Worm (Caenorhabditis elegans) whole organism, midembryonic: ENCODE measurements around the gene glt-6.

Experiments
- T22C8.4 ChIP-seq: fragments of 200-800 bp; sonication (Bioruptor generic); IDR thresholded peaks from 2 replicates; pipeline ENCODE4 v1.3.6; 2022; ENCODE audit warnings: missing genetic modification characterization, missing compliant biosample characterization
- cog-1 ChIP-seq: sonication (generic microtip); optimal IDR thresholded peaks from 2 replicates; lab custom pipeline; 2016; ENCODE audit warnings: missing genetic modification characterization, missing compliant biosample characterization
- flt-1 ChIP-seq: fragments of 200-800 bp; sonication (Bioruptor generic); IDR thresholded peaks from 2 replicates; pipeline ENCODE4 v1.3.6; 2022; ENCODE audit warnings: missing genetic modification characterization, missing compliant biosample characterization
- klf-2 ChIP-seq: fragments of 200-800 bp; sonication (Bioruptor generic); conservative IDR thresholded peaks from 2 replicates; pipeline ENCODE4 v1.3.6; 2022; ENCODE audit warnings: missing genetic modification reagents, missing genetic modification characterization, missing compliant biosample characterization
- med-1 ChIP-seq: sonication (generic microtip); optimal IDR thresholded peaks from 2 replicates; lab custom pipeline; 2017; ENCODE audit warnings: missing genetic modification characterization, mild to moderate bottlenecking, missing compliant biosample characterization, antibody characterized with exemption, missing genetic modification reagents; ENCODE audit not compliant: insufficient read depth
- ref-1 ChIP-seq: fragments of 200-800 bp; sonication (Bioruptor generic); conservative IDR thresholded peaks from 2 replicates; pipeline ENCODE4 v1.3.6; 2022; ENCODE audit warnings: missing genetic modification reagents, missing genetic modification characterization, missing compliant biosample characterization
- tab-1 ChIP-seq: fragments of 200-800 bp; sonication (Bioruptor generic); IDR thresholded peaks from 2 replicates; pipeline ENCODE4 v1.3.6; 2022; ENCODE audit warnings: missing genetic modification characterization, missing compliant biosample characterization
- ztf-23 ChIP-seq: fragments of 200-800 bp; sonication (Bioruptor generic); IDR thresholded peaks from 2 replicates; pipeline ENCODE4 v1.3.6; 2022; ENCODE audit warnings: missing genetic modification reagents, missing genetic modification characterization, missing compliant biosample characterization
- ztf-29 ChIP-seq: fragments of 200-800 bp; sonication (Bioruptor generic); IDR thresholded peaks from 2 replicates; pipeline ENCODE4 v1.3.6; 2022; ENCODE audit warnings: missing genetic modification reagents, missing genetic modification characterization, missing compliant biosample characterization

glt-6 gene

ce11 chrIV:7503322-7503721 lies at the start of gene glt-6:
TSS of gene glt-6 (plus strand) at chrIV:7503622.
- TF ChIP-seq flt-1 (GFP tag; lab: Robert Waterston, UW) (no peak), ref-1 (GFP tag; lab: Robert Waterston, UW) (no peak), cog-1 (tag; lab: Kevin White, UChicago) (no peak), klf-2 (GFP tag; lab: Robert Waterston, UW) (no peak), tab-1 (GFP tag; lab: Robert Waterston, UW) (no peak), ztf-29 (GFP tag; lab: Robert Waterston, UW) (no peak), T22C8.4 (GFP tag; lab: Robert Waterston, UW) (no peak), ztf-23 (no peak), med-1 (GFP tag; lab: Kevin White, UChicago) (no peak)

- TF ChIP-seq ztf-29 (GFP tag; lab: Robert Waterston, UW): no peak
- no peak for TF ChIP-seq ref-1 (GFP tag; lab: Robert Waterston, UW)
- no peak for TF ChIP-seq T22C8.4 (GFP tag; lab: Robert Waterston, UW)
- TF ChIP-seq tab-1 (GFP tag; lab: Robert Waterston, UW): no peak
- no peak for TF ChIP-seq cog-1 (tag; lab: Kevin White, UChicago)
- TF ChIP-seq med-1 (GFP tag; lab: Kevin White, UChicago): no peak
- TF ChIP-seq klf-2 (GFP tag; lab: Robert Waterston, UW): no peak
- no peak for TF ChIP-seq ztf-23
- no peak for TF ChIP-seq flt-1 (GFP tag; lab: Robert Waterston, UW)
These were observed 49.7 kb upstream of the glt-6 start for ce11 chrIV:7453661-7454159.

DNA sequence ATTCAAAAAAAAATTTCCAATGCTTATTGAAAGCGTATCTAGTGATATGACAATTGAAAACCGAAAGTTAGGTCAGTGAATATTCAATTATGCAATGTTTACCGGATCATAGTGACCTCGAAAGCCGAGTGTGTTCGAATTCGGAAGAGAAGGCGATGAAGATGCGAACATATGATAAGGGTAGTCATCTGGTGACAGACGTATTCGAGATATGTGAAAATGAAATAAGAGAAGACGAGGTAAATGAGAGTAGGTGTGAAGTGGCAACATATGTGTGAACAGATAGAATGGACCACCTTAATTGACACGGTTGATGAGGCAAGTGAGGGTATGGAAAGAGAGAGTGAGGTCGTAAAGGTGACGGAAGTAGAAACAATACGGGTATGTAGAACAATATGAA lies 48.5 kb upstream of the glt-6 start:
- TF ChIP-seq flt-1 (GFP tag; lab: Robert Waterston, UW): no peak
- peak; percentile 5; the same call in 1 of the 2 replicates for TF ChIP-seq ztf-29 (GFP tag; lab: Robert Waterston, UW)
- TF ChIP-seq tab-1 (GFP tag; lab: Robert Waterston, UW): no peak

ce11 chrIV:7456225-7456624 lies 47.2 kb upstream of the glt-6 start, which contains the start of gene F13B6.1:
TSS of gene F13B6.1 (plus strand) at chrIV:7456525.
- TF ChIP-seq med-1 (GFP tag; lab: Kevin White, UChicago) (no peak), ztf-29 (GFP tag; lab: Robert Waterston, UW) (no peak), ref-1 (GFP tag; lab: Robert Waterston, UW) (no peak), tab-1 (GFP tag; lab: Robert Waterston, UW) (no peak), T22C8.4 (GFP tag; lab: Robert Waterston, UW) (no peak), flt-1 (GFP tag; lab: Robert Waterston, UW) (no peak), cog-1 (tag; lab: Kevin White, UChicago) (no peak), ztf-23 (no peak), klf-2 (GFP tag; lab: Robert Waterston, UW) (no peak)

DNA sequence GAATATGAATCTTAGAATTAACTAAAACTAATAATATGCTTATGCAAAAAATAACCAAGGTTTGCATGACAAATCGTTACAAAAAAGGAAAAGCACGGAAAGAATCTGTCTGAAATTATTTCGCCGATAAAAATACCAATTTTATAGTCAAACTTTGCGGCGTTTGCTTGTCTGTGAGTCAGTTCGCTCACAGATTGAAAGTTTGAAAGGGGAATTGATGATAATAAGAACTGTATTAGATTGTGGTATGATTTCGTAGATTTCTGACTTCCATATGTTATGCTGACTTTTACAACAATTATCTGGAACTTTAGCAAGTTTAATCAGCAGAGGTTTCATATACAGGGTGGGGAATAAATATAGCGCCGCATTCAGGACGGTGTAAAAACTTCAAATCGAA lies 43.2 kb upstream of the glt-6 start, which contains the start of gene F13B6.2:
TSS of gene F13B6.2 (minus strand) at position 101 of the 400 bp plus-strand sequence.
- TF ChIP-seq ztf-29 (GFP tag; lab: Robert Waterston, UW): no peak
- no peak for TF ChIP-seq klf-2 (GFP tag; lab: Robert Waterston, UW)
- no peak for TF ChIP-seq tab-1 (GFP tag; lab: Robert Waterston, UW)
- no peak for TF ChIP-seq ref-1 (GFP tag; lab: Robert Waterston, UW)
- TF ChIP-seq med-1 (GFP tag; lab: Kevin White, UChicago): no peak
- no peak for TF ChIP-seq cog-1 (tag; lab: Kevin White, UChicago)
- no peak for TF ChIP-seq ztf-23
- TF ChIP-seq T22C8.4 (GFP tag; lab: Robert Waterston, UW): no peak

DNA sequence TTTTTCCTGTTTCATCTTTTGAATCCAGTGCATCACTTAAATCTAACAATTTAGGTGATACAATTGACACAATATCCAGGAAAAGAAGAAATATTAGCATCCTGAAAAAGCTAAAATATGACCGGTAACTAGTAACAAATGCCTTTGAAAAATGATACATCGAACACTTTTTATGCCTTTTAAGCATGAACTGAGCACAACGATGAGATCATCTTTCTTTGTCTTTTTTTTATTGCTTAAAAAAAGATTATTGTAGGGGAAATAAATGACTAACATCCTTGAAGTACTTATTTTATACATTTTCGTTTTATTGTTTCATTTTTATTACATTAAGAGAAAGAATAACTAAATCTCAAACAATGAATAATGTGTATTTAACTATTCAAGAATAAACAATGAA lies 37.6 kb upstream of the glt-6 start, which contains the start of gene F13B6.3:
TSS of gene F13B6.3 (minus strand) at position 101 of the 400 bp plus-strand sequence.
- TF ChIP-seq ref-1 (GFP tag; lab: Robert Waterston, UW): no peak
- no peak for TF ChIP-seq klf-2 (GFP tag; lab: Robert Waterston, UW)
- no peak for TF ChIP-seq med-1 (GFP tag; lab: Kevin White, UChicago)
- no peak for TF ChIP-seq cog-1 (tag; lab: Kevin White, UChicago)
- no peak for TF ChIP-seq ztf-23
- no peak for TF ChIP-seq tab-1 (GFP tag; lab: Robert Waterston, UW)
- TF ChIP-seq T22C8.4 (GFP tag; lab: Robert Waterston, UW): no peak

DNA sequence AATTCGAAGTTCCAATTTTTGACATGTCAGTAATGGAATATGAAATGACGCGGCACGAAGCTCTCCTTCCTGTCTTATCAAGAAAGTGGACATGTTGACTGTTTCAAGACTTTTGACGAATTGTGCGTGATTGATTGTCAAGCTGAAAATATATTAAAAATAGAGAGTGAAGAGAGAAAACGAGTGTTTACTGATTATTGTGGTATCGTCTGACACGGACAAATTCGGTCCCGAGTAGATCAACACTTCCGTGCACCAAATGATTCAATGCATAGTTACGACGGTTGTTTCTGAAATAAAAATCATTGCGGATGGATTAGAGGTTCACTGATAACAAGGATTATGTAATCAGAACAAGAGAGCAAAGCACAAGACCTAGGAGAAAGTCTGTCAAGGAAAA lies 36.3 kb upstream of the glt-6 start:
- no peak for TF ChIP-seq klf-2 (GFP tag; lab: Robert Waterston, UW)
- TF ChIP-seq T22C8.4 (GFP tag; lab: Robert Waterston, UW): no peak

ce11 chrIV:7468638-7469037 lies 34.8 kb upstream of the glt-6 start:
- TF ChIP-seq flt-1 (GFP tag; lab: Robert Waterston, UW) (no peak), T22C8.4 (GFP tag; lab: Robert Waterston, UW) (no peak), cog-1 (tag; lab: Kevin White, UChicago) (no peak), med-1 (GFP tag; lab: Kevin White, UChicago) (no peak), ref-1 (GFP tag; lab: Robert Waterston, UW) (no peak), tab-1 (GFP tag; lab: Robert Waterston, UW) (no peak), ztf-23 (no peak), klf-2 (GFP tag; lab: Robert Waterston, UW) (no peak), ztf-29 (GFP tag; lab: Robert Waterston, UW) (no peak)

DNA sequence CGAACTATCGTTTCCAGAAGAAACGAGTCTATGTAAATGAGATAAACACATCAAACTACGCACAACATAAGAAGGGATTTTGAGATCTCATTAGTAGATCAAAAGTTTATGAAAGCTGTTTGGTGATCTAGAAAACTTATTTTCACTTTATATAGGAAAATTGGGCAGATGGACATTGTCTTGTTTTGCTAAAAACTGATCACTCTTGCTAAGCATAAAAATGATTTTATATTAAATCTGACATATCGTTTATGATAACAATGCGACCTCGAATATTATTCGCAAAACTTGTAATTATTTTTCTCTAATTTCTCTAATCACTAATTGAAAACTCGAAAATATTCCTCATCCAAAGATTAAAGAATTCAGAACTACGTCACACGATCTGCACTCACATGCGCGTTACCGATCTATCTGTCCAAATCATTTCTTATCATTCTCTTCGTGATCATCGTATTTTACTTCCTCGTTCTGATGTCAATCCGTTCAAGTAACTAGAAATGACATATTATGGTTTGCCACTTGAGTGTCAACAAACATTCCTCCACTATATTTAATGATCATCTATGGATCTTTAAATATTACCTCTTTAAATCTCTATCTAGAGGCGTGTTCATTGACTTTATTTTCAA lies 33.5 kb upstream of the glt-6 start, which contains the start of gene F55G1.7:
TSS of gene F55G1.7 (minus strand) at position 51 of the 632 bp plus-strand sequence.
- no peak for TF ChIP-seq ref-1 (GFP tag; lab: Robert Waterston, UW)
- no peak for TF ChIP-seq flt-1 (GFP tag; lab: Robert Waterston, UW)
- no peak for TF ChIP-seq tab-1 (GFP tag; lab: Robert Waterston, UW)
- no peak for TF ChIP-seq cog-1 (tag; lab: Kevin White, UChicago)
- no peak for TF ChIP-seq klf-2 (GFP tag; lab: Robert Waterston, UW)
- TF ChIP-seq ztf-29 (GFP tag; lab: Robert Waterston, UW): no peak
- no peak for TF ChIP-seq T22C8.4 (GFP tag; lab: Robert Waterston, UW)
- no peak for TF ChIP-seq ztf-23
- no peak for TF ChIP-seq med-1 (GFP tag; lab: Kevin White, UChicago)
